Worm (Caenorhabditis elegans) whole organism, L1 larva: ENCODE measurements around the gene Y97E10AR.8.

ENCODE experiments used
- ama-1 ChIP-seq: fragments of 150-350 bp; optimal IDR thresholded peaks from 2 replicates; lab custom pipeline; 2014
- ceh-82 ChIP-seq, 3 experiments: fragments of 150-350 bp in 1 of 3; sonication (generic microtip) in 2 of 3; optimal IDR thresholded peaks; 2 replicates each; lab custom pipeline; 2014 to 2017; ENCODE audit warnings: missing biosample characterization in 3 of 3, missing genetic modification characterization in 3 of 3
- fkh-4 ChIP-seq: sonication (generic microtip); optimal IDR thresholded peaks from 2 replicates; lab custom pipeline; 2016; ENCODE audit warnings: missing compliant biosample characterization, missing genetic modification characterization, borderline replicate concordance
- jun-1 ChIP-seq: fragments of 150-350 bp; optimal IDR thresholded peaks from 2 replicates; lab custom pipeline; 2014; ENCODE audit warnings: missing biosample characterization, missing genetic modification reagents, missing genetic modification characterization
- mdl-1 ChIP-seq, 2 experiments: fragments of 150-350 bp; optimal IDR thresholded peaks; 2 replicates each; lab custom pipeline; 2014 to 2017; ENCODE audit warnings: missing biosample characterization in 2 of 2, missing genetic modification characterization in 2 of 2, inconsistent platforms in 1 of 2
- nhr-12 ChIP-seq: sonication (generic microtip); optimal IDR thresholded peaks from 2 replicates; lab custom pipeline; 2017; ENCODE audit warnings: missing biosample characterization, missing genetic modification characterization
- nhr-76 ChIP-seq: sonication (generic microtip); optimal IDR thresholded peaks from 2 replicates; lab custom pipeline; 2017; ENCODE audit warnings: missing biosample characterization, missing genetic modification characterization
- unc-62 ChIP-seq: fragments of 150-350 bp; optimal IDR thresholded peaks from 2 replicates; lab custom pipeline; 2014; ENCODE audit warnings: missing biosample characterization, missing genetic modification reagents, missing genetic modification characterization
- ztf-11 ChIP-seq, 2 experiments: sonication (generic microtip); optimal IDR thresholded peaks; 2 replicates each; lab custom pipeline; 2016 to 2017; ENCODE audit warnings: missing genetic modification characterization in 2 of 2, missing biosample characterization in 1 of 2, missing compliant biosample characterization in 1 of 2

ce11 chrV:8025259-8025658, 20.2 kb downstream of the Y97E10AR.8 start:
- TF ChIP-seq nhr-12 (no peak), ama-1 (no peak), nhr-76 (no peak), ztf-11 (tag; optimal IDR thresholded peaks at IDR 0.05; lab: Kevin White, UChicago) (no peak), fkh-4 (tag; lab: Kevin White, UChicago) (no peak), unc-62 (GFP tag; lab: Kevin White, UChicago) (no peak), ceh-82 (tag; optimal IDR thresholded peaks at IDR 0.05; lab: Kevin White, UChicago) (no peak), jun-1 (tag; lab: Kevin White, UChicago) (no peak), mdl-1 (tag; optimal IDR thresholded peaks at IDR 0.05; lab: Kevin White, UChicago) (no peak)
